Comparison of ENCODE assay signal across 1 fruit fly cellular context in the genomic region with DNA sequence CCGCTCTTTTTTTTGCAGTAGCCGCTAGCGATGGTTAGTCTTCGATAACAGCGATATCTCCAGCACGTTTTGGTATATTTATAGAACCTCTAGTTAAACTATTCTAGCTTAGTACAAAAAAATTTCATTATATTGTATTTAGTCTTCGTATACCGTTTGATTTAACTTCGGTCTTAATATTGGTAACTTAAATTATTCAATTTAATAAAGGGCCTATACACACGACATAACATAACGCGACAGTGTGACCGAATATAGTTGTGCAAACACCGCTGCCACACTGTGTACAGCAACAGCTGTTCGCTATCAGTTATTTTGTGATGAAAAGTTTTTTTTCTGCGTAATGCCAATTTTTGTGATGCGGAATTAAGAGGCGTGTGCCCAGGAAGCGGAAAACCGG.
A peak's percentile ranks its signal among the peaks of the same experiment; 100 is the strongest.
TF ChIP-seq lines count a peak whose summit lies in the region.

Gene Cdc5, minus strand, starts transcription at position 183 of the 400 bp plus-strand sequence.
Gene CG1233, plus strand, starts transcription at position 272 of the 400 bp plus-strand sequence.

TF ChIP-seq in whole organism, embryonic, 481 proteins besides CTCF, POLR2A, EP300 and RAD21 (continued from another document and continues in another):
- TF ChIP-seq CG3281 (GFP tag; optimal IDR thresholded peaks at IDR 0.05; lab: Kevin White, UChicago) = no peak
- no peak for TF ChIP-seq Trl (optimal IDR thresholded peaks at IDR 0.05; lab: Kevin White, UChicago)
- peak; percentile 15 for TF ChIP-seq Trl (GFP tag; optimal IDR thresholded peaks at IDR 0.05; lab: Kevin White, UChicago)
- no peak for TF ChIP-seq Antp (GFP tag; optimal IDR thresholded peaks at IDR 0.05; lab: Kevin White, UChicago)
- no peak for TF ChIP-seq Doc2 (GFP tag; IDR thresholded peaks at IDR 0.05; lab: Robert Waterston, UW)
- no peak for TF ChIP-seq pita (GFP tag; optimal IDR thresholded peaks at IDR 0.05; lab: Kevin White, UChicago)
- TF ChIP-seq run (tag; optimal IDR thresholded peaks at IDR 0.05; lab: Kevin White, UChicago) = no peak
- no peak for TF ChIP-seq CG6175 (GFP tag; IDR thresholded peaks at IDR 0.05; lab: Robert Waterston, UW)
- peak; percentile 45 for TF ChIP-seq ewg (GFP tag; optimal IDR thresholded peaks at IDR 0.05; lab: Kevin White, UChicago)
- TF ChIP-seq E2f2 (GFP tag; IDR thresholded peaks at IDR 0.05; lab: Robert Waterston, UW) = peak; percentile 19; the same call in 1 of the 2 replicates
- TF ChIP-seq gfzf (GFP tag; optimal IDR thresholded peaks at IDR 0.05; lab: Kevin White, UChicago) = peak; percentile 66
- TF ChIP-seq E2f1 (GFP tag; IDR thresholded peaks at IDR 0.05; lab: Robert Waterston, UW) = no peak; the same call in 1 of the 2 replicates
- no peak for TF ChIP-seq slp2 (GFP tag; optimal IDR thresholded peaks at IDR 0.05; lab: Kevin White, UChicago)
- TF ChIP-seq kah (GFP tag; optimal IDR thresholded peaks at IDR 0.05; lab: Kevin White, UChicago) = no peak
- TF ChIP-seq CG8388 (GFP tag; optimal IDR thresholded peaks at IDR 0.05; lab: Kevin White, UChicago) = no peak
- peak; percentile 49; the same call in 1 of the 2 replicates for TF ChIP-seq slbo (GFP tag; IDR thresholded peaks at IDR 0.05; lab: Robert Waterston, UW)
- TF ChIP-seq CG13775 (GFP tag; optimal IDR thresholded peaks at IDR 0.05; lab: Kevin White, UChicago) = peak; percentile 64
- peak; percentile 30 for TF ChIP-seq CoRest (tag; optimal IDR thresholded peaks at IDR 0.05; lab: Kevin White, UChicago)
- peak; percentile 76 for TF ChIP-seq CG2116 (GFP tag; optimal IDR thresholded peaks at IDR 0.05; lab: Kevin White, UChicago)
- TF ChIP-seq bigmax (GFP tag; optimal IDR thresholded peaks at IDR 0.05; lab: Kevin White, UChicago) = no peak
- TF ChIP-seq CG12219 (GFP tag; optimal IDR thresholded peaks at IDR 0.05; lab: Kevin White, UChicago) = no peak
- TF ChIP-seq pfk (GFP tag; optimal IDR thresholded peaks at IDR 0.05; lab: Kevin White, UChicago) = no peak
- peak; percentile 83 for TF ChIP-seq CG30020 (tag; optimal IDR thresholded peaks at IDR 0.05; lab: Kevin White, UChicago)
- TF ChIP-seq HLH3B (GFP tag; IDR thresholded peaks at IDR 0.05; lab: Robert Waterston, UW) = no peak
- TF ChIP-seq C15 (GFP tag; IDR thresholded peaks at IDR 0.05; lab: Robert Waterston, UW) = no peak
- TF ChIP-seq CG15514 (GFP tag; optimal IDR thresholded peaks at IDR 0.05; lab: Kevin White, UChicago) = peak; percentile 64
- TF ChIP-seq CG8359 (GFP tag; optimal IDR thresholded peaks at IDR 0.05; lab: Kevin White, UChicago; ENCODE audit: borderline replicate concordance) = no peak
- TF ChIP-seq cato (GFP tag; optimal IDR thresholded peaks at IDR 0.05; lab: Kevin White, UChicago; ENCODE audit: borderline replicate concordance) = no peak
- TF ChIP-seq CG3838 (GFP tag; optimal IDR thresholded peaks at IDR 0.05; lab: Kevin White, UChicago) = peak; percentile 55
- TF ChIP-seq Myb (GFP tag; optimal IDR thresholded peaks at IDR 0.05; lab: Kevin White, UChicago) = peak; percentile 29
- no peak for TF ChIP-seq NC2α (GFP tag; optimal IDR thresholded peaks at IDR 0.05; lab: Kevin White, UChicago)
- TF ChIP-seq zen (tag; optimal IDR thresholded peaks at IDR 0.05; lab: Kevin White, UChicago) = peak; percentile 61
- TF ChIP-seq CG11398 (GFP tag; optimal IDR thresholded peaks at IDR 0.05; lab: Kevin White, UChicago) = no peak
- peak; percentile 81 for TF ChIP-seq Sry-δ (GFP tag; optimal IDR thresholded peaks at IDR 0.05; lab: Kevin White, UChicago)
- 0 out of 3 replicates have a peak, but pooled peaks have one; percentile 44 for TF ChIP-seq dysf (GFP tag; IDR thresholded peaks at IDR 0.05; lab: Robert Waterston, UW)
- TF ChIP-seq Dll (GFP tag; IDR thresholded peaks at IDR 0.05; lab: Robert Waterston, UW; ENCODE audit: partially characterized antibody) = peak; percentile 71
- TF ChIP-seq Hr51 (GFP tag; optimal IDR thresholded peaks at IDR 0.05; lab: Kevin White, UChicago) = peak in 1 of 2 experiments; percentile 6
- peak; percentile 87 for TF ChIP-seq sens (GFP tag; lab: Kevin White, UChicago)
- no peak for TF ChIP-seq grn (GFP tag; optimal IDR thresholded peaks at IDR 0.05; lab: Kevin White, UChicago)
- TF ChIP-seq CG16813 (GFP tag; IDR thresholded peaks at IDR 0.05; lab: Robert Waterston, UW; ENCODE audit: partially characterized antibody) = peak; percentile 49; the same call in 1 of the 3 replicates
- 0 out of 2 replicates have a peak, but pooled peaks have one; percentile 26 for TF ChIP-seq NFAT (GFP tag; IDR thresholded peaks at IDR 0.05; lab: Robert Waterston, UW)
- peak; percentile 55 for TF ChIP-seq CG9727 (GFP tag; optimal IDR thresholded peaks at IDR 0.05; lab: Kevin White, UChicago)
- TF ChIP-seq ssp (GFP tag; IDR thresholded peaks at IDR 0.05; lab: Robert Waterston, UW) = peak; percentile 30; the same call in 1 of the 2 replicates
- peak; percentile 56 for TF ChIP-seq bab2 (GFP tag; optimal IDR thresholded peaks at IDR 0.05; lab: Kevin White, UChicago)
- TF ChIP-seq ac (GFP tag; optimal IDR thresholded peaks at IDR 0.05; lab: Kevin White, UChicago) = no peak
- peak; percentile 27 for TF ChIP-seq CG33213 (GFP tag; optimal IDR thresholded peaks at IDR 0.05; lab: Kevin White, UChicago)
- no peak for TF ChIP-seq yki (optimal IDR thresholded peaks at IDR 0.05; lab: Kevin White, UChicago)
- no peak for TF ChIP-seq caup (GFP tag; optimal IDR thresholded peaks at IDR 0.05; lab: Kevin White, UChicago; ENCODE audit: severe bottlenecking)
- TF ChIP-seq CG12942 (GFP tag; optimal IDR thresholded peaks at IDR 0.05; lab: Kevin White, UChicago) = no peak
- TF ChIP-seq maf-S (GFP tag; optimal IDR thresholded peaks at IDR 0.05; lab: Kevin White, UChicago) = peak; percentile 8
- TF ChIP-seq CG3407 (GFP tag; optimal IDR thresholded peaks at IDR 0.05; lab: Kevin White, UChicago) = no peak
- TF ChIP-seq lbe (GFP tag; optimal IDR thresholded peaks at IDR 0.05; lab: Kevin White, UChicago) = no peak
- no peak for TF ChIP-seq her (GFP tag; optimal IDR thresholded peaks at IDR 0.05; lab: Kevin White, UChicago)
- peak; percentile 34 for TF ChIP-seq shn (GFP tag; optimal IDR thresholded peaks at IDR 0.05; lab: Kevin White, UChicago)
- no peak for TF ChIP-seq nerfin-1 (tag; optimal IDR thresholded peaks at IDR 0.05; lab: Kevin White, UChicago)
- peak; percentile 80 for TF ChIP-seq phol (tag; optimal IDR thresholded peaks at IDR 0.05; lab: Kevin White, UChicago)
- peak; percentile 50 for TF ChIP-seq pho (GFP tag; optimal IDR thresholded peaks at IDR 0.05; lab: Kevin White, UChicago)
- TF ChIP-seq Fer1 (GFP tag; optimal IDR thresholded peaks at IDR 0.05; lab: Kevin White, UChicago) = no peak
- TF ChIP-seq CG2875 (GFP tag; optimal IDR thresholded peaks at IDR 0.05; lab: Kevin White, UChicago) = no peak
- no peak for TF ChIP-seq CG42726 (GFP tag; IDR thresholded peaks at IDR 0.05; lab: Robert Waterston, UW; ENCODE audit: partially characterized antibody)
- TF ChIP-seq Hmx (GFP tag; optimal IDR thresholded peaks at IDR 0.05; lab: Kevin White, UChicago) = no peak
- TF ChIP-seq CG17912 (GFP tag; optimal IDR thresholded peaks at IDR 0.05; lab: Kevin White, UChicago) = no peak
- no peak for TF ChIP-seq otp (GFP tag; IDR thresholded peaks at IDR 0.05; lab: Robert Waterston, UW)
- TF ChIP-seq odd (GFP tag; optimal IDR thresholded peaks at IDR 0.05; lab: Kevin White, UChicago) = no peak
- TF ChIP-seq inv (GFP tag; IDR thresholded peaks at IDR 0.05; lab: Robert Waterston, UW; ENCODE audit: partially characterized antibody) = peak; percentile 42
- TF ChIP-seq Oaz (GFP tag; IDR thresholded peaks at IDR 0.05; lab: Robert Waterston, UW) = no peak
- no peak for TF ChIP-seq CG17359 (tag; optimal IDR thresholded peaks at IDR 0.05; lab: Kevin White, UChicago)
- no peak for TF ChIP-seq Gug (GFP tag; IDR thresholded peaks at IDR 0.05; lab: Robert Waterston, UW)
- no peak for TF ChIP-seq B-H2 (GFP tag; optimal IDR thresholded peaks at IDR 0.05; lab: Kevin White, UChicago)
- TF ChIP-seq ind (GFP tag; optimal IDR thresholded peaks at IDR 0.05; lab: Kevin White, UChicago) = no peak
- no peak for TF ChIP-seq CG9876 (GFP tag; optimal IDR thresholded peaks at IDR 0.05; lab: Kevin White, UChicago)
- TF ChIP-seq cg (GFP tag; optimal IDR thresholded peaks at IDR 0.05; lab: Kevin White, UChicago) = no peak
- no peak for TF ChIP-seq twi (tag; optimal IDR thresholded peaks at IDR 0.05; lab: Kevin White, UChicago)
- peak; percentile 19 for TF ChIP-seq tin (GFP tag; optimal IDR thresholded peaks at IDR 0.05; lab: Kevin White, UChicago)
- TF ChIP-seq CG1792 (GFP tag; optimal IDR thresholded peaks at IDR 0.05; lab: Kevin White, UChicago) = peak; percentile 81
- no peak for TF ChIP-seq jigr1 (GFP tag; IDR thresholded peaks at IDR 0.05; lab: Robert Waterston, UW)
- TF ChIP-seq CG17568 (GFP tag; optimal IDR thresholded peaks at IDR 0.05; lab: Kevin White, UChicago) = no peak
- no peak for TF ChIP-seq CG12236 (GFP tag; optimal IDR thresholded peaks at IDR 0.05; lab: Kevin White, UChicago)
- TF ChIP-seq H15 (GFP tag; IDR thresholded peaks at IDR 0.05; lab: Robert Waterston, UW) = peak; percentile 45; the same call in 1 of the 3 replicates
- no peak for TF ChIP-seq cas (GFP tag; IDR thresholded peaks at IDR 0.05; lab: Robert Waterston, UW)
- TF ChIP-seq CG17186 (GFP tag; optimal IDR thresholded peaks at IDR 0.05; lab: Kevin White, UChicago) = peak; percentile 32
- no peak for TF ChIP-seq dan (GFP tag; IDR thresholded peaks at IDR 0.05; lab: Robert Waterston, UW)
- no peak for TF ChIP-seq CG43689 (GFP tag; IDR thresholded peaks at IDR 0.05; lab: Robert Waterston, UW)
- peak; percentile 44 for TF ChIP-seq CG8924 (tag; optimal IDR thresholded peaks at IDR 0.05; lab: Kevin White, UChicago)
- peak; percentile 41 for TF ChIP-seq fd102C (GFP tag; optimal IDR thresholded peaks at IDR 0.05; lab: Kevin White, UChicago)
- TF ChIP-seq CG10979 (tag; optimal IDR thresholded peaks at IDR 0.05; lab: Kevin White, UChicago) = peak; percentile 69
- TF ChIP-seq CG12391 (tag; optimal IDR thresholded peaks at IDR 0.05; lab: Kevin White, UChicago) = peak; percentile 82
- TF ChIP-seq Optix (GFP tag; IDR thresholded peaks at IDR 0.05; lab: Robert Waterston, UW) = 0 out of 3 replicates have a peak, but pooled peaks have one; percentile 8
- peak; percentile 58 for TF ChIP-seq Dref (GFP tag; IDR thresholded peaks at IDR 0.05; lab: Robert Waterston, UW)
- peak; percentile 59 for TF ChIP-seq BEAF-32 (GFP tag; optimal IDR thresholded peaks at IDR 0.05; lab: Kevin White, UChicago)
- no peak for TF ChIP-seq Lim3 (GFP tag; IDR thresholded peaks at IDR 0.05; lab: Robert Waterston, UW)
- TF ChIP-seq jing (GFP tag; optimal IDR thresholded peaks at IDR 0.05; lab: Kevin White, UChicago) = no peak
- TF ChIP-seq abd-A (tag; optimal IDR thresholded peaks at IDR 0.05; lab: Kevin White, UChicago) = no peak
- peak; percentile 65; the same call in 1 of the 3 replicates for TF ChIP-seq Opbp (GFP tag; IDR thresholded peaks at IDR 0.05; lab: Robert Waterston, UW; ENCODE audit: partially characterized antibody)
- TF ChIP-seq D (optimal IDR thresholded peaks at IDR 0.05; lab: Kevin White, UChicago) = no peak
- TF ChIP-seq D (GFP tag; optimal IDR thresholded peaks at IDR 0.05; lab: Kevin White, UChicago) = no peak
- TF ChIP-seq GATAe (GFP tag; conservative IDR thresholded peaks at IDR 0.05; lab: Robert Waterston, UW) = peak; percentile 37; the same call in 1 of the 2 replicates
- TF ChIP-seq CG7963 (GFP tag; IDR thresholded peaks at IDR 0.05; lab: Robert Waterston, UW; ENCODE audit: partially characterized antibody) = no peak
- no peak for TF ChIP-seq btn (GFP tag; optimal IDR thresholded peaks at IDR 0.05; lab: Kevin White, UChicago)
- no peak for TF ChIP-seq CG2129 (GFP tag; IDR thresholded peaks at IDR 0.05; lab: Robert Waterston, UW; ENCODE audit: partially characterized antibody)
- peak; percentile 75 for TF ChIP-seq CG12659 (GFP tag; optimal IDR thresholded peaks at IDR 0.05; lab: Kevin White, UChicago)
- no peak for TF ChIP-seq ATbp (GFP tag; optimal IDR thresholded peaks at IDR 0.05; lab: Kevin White, UChicago)
- no peak for TF ChIP-seq lab (GFP tag; optimal IDR thresholded peaks at IDR 0.05; lab: Kevin White, UChicago)
- peak; percentile 49; the same call in 2 of the 3 replicates for TF ChIP-seq vnd (GFP tag; IDR thresholded peaks at IDR 0.05; lab: Robert Waterston, UW; ENCODE audit: partially characterized antibody)
- TF ChIP-seq NfI (GFP tag; optimal IDR thresholded peaks at IDR 0.05; lab: Kevin White, UChicago) = no peak
- no peak for TF ChIP-seq H2.0 (GFP tag; IDR thresholded peaks at IDR 0.05; lab: Robert Waterston, UW)
- no peak for TF ChIP-seq pros (GFP tag; optimal IDR thresholded peaks at IDR 0.05; lab: Kevin White, UChicago)
- no peak for TF ChIP-seq tx (GFP tag; optimal IDR thresholded peaks at IDR 0.05; lab: Kevin White, UChicago)
- no peak for TF ChIP-seq org-1 (GFP tag; optimal IDR thresholded peaks at IDR 0.05; lab: Kevin White, UChicago)
- TF ChIP-seq Pdp1 (GFP tag; optimal IDR thresholded peaks at IDR 0.05; lab: Kevin White, UChicago) = no peak
- TF ChIP-seq CG17802 (tag; optimal IDR thresholded peaks at IDR 0.05; lab: Kevin White, UChicago) = no peak
- TF ChIP-seq Hsf (GFP tag; optimal IDR thresholded peaks at IDR 0.05; lab: Kevin White, UChicago) = peak; percentile 58
- no peak for TF ChIP-seq CG10565 (GFP tag; optimal IDR thresholded peaks at IDR 0.05; lab: Kevin White, UChicago)
- TF ChIP-seq CG32767 (GFP tag; IDR thresholded peaks at IDR 0.05; lab: Robert Waterston, UW) = no peak
- TF ChIP-seq HmgZ (tag; optimal IDR thresholded peaks at IDR 0.05; lab: Kevin White, UChicago) = peak; percentile 54
- TF ChIP-seq CG15011 (GFP tag; optimal IDR thresholded peaks at IDR 0.05; lab: Kevin White, UChicago) = no peak
- TF ChIP-seq Sin3A (optimal IDR thresholded peaks at IDR 0.05; lab: Kevin White, UChicago) = peak; percentile 82
- no peak for TF ChIP-seq emc (GFP tag; optimal IDR thresholded peaks at IDR 0.05; lab: Kevin White, UChicago)
- TF ChIP-seq Xrp1 (GFP tag; IDR thresholded peaks at IDR 0.05; lab: Robert Waterston, UW) = peak; percentile 59; the same call in 1 of the 2 replicates
- TF ChIP-seq gcm (GFP tag; optimal IDR thresholded peaks at IDR 0.05; lab: Kevin White, UChicago) = no peak
- no peak for TF ChIP-seq CG2199 (GFP tag; IDR thresholded peaks at IDR 0.05; lab: Robert Waterston, UW)
- TF ChIP-seq crp (GFP tag; optimal IDR thresholded peaks at IDR 0.05; lab: Kevin White, UChicago) = peak; percentile 92 to 98
- TF ChIP-seq ttk (GFP tag; IDR thresholded peaks at IDR 0.05; lab: Robert Waterston, UW) = no peak
- peak; percentile 43; the same call in 1 of the 3 replicates for TF ChIP-seq ken (GFP tag; IDR thresholded peaks at IDR 0.05; lab: Robert Waterston, UW)
- TF ChIP-seq Bdp1 (GFP tag; optimal IDR thresholded peaks at IDR 0.05; lab: Kevin White, UChicago) = no peak
- TF ChIP-seq CG12071 (GFP tag; optimal IDR thresholded peaks at IDR 0.05; lab: Kevin White, UChicago) = no peak
- no peak for TF ChIP-seq sima (GFP tag; optimal IDR thresholded peaks at IDR 0.05; lab: Kevin White, UChicago)
